Worm (Caenorhabditis elegans) whole organism, late embryonic: ENCODE results near the gene mdt-11.
"Not testable (repeated sequence)": the region's sequence is repeated elsewhere in the genome, so short reads cannot be mapped to it uniquely, and the experiment has no call there.

Source experiments
- C08G9.2 ChIP-seq: sonication (generic microtip); optimal IDR thresholded peaks from 2 replicates; lab custom pipeline; 2016; ENCODE audit warnings: mild to moderate bottlenecking, missing genetic modification characterization, moderate library complexity, missing compliant biosample characterization
- ceh-2 ChIP-seq: sonication (generic microtip); optimal IDR thresholded peaks from 2 replicates; lab custom pipeline; 2016; ENCODE audit warnings: missing genotype, missing genetic modification characterization, missing compliant biosample characterization
- ceh-24 ChIP-seq: sonication (generic microtip); optimal IDR thresholded peaks from 2 replicates; lab custom pipeline; 2016; ENCODE audit warnings: mild to moderate bottlenecking, missing genetic modification characterization, missing compliant biosample characterization
- ceh-31 ChIP-seq: sonication (generic microtip); optimal IDR thresholded peaks from 2 replicates; lab custom pipeline; 2016; ENCODE audit warnings: missing genetic modification characterization, missing compliant biosample characterization
- ceh-34 ChIP-seq: sonication (generic microtip); optimal IDR thresholded peaks from 2 replicates; lab custom pipeline; 2016; ENCODE audit warnings: mild to moderate bottlenecking, missing genetic modification characterization, missing compliant biosample characterization
- ceh-48 ChIP-seq: sonication (generic microtip); optimal IDR thresholded peaks from 2 replicates; lab custom pipeline; 2016; ENCODE audit warnings: missing genetic modification characterization, inconsistent platforms, missing compliant biosample characterization
- ceh-6 ChIP-seq: fragments of 200-800 bp; sonication (Bioruptor generic); optimal IDR thresholded peaks from 2 replicates; lab custom pipeline; 2018; ENCODE audit warnings: mild to moderate bottlenecking, missing genetic modification characterization, missing compliant biosample characterization
- ceh-9 ChIP-seq: sonication (generic microtip); optimal IDR thresholded peaks from 2 replicates; lab custom pipeline; 2016; ENCODE audit warnings: mild to moderate bottlenecking, missing genetic modification characterization, inconsistent platforms, missing compliant biosample characterization
- che-1 ChIP-seq: sonication (generic microtip); optimal IDR thresholded peaks from 2 replicates; lab custom pipeline; 2016; ENCODE audit warnings: mild to moderate bottlenecking, missing genetic modification characterization, missing compliant biosample characterization
- dve-1 ChIP-seq: sonication (generic microtip); optimal IDR thresholded peaks from 2 replicates; lab custom pipeline; 2017; ENCODE audit warnings: antibody characterized with exemption, mild to moderate bottlenecking, missing genetic modification characterization, missing compliant biosample characterization
- ets-4 ChIP-seq: sonication (generic microtip); optimal IDR thresholded peaks from 2 replicates; lab custom pipeline; 2016; ENCODE audit warnings: missing genetic modification characterization, missing compliant biosample characterization
- eyg-1 ChIP-seq: sonication (generic microtip); optimal IDR thresholded peaks from 2 replicates; lab custom pipeline; 2016; ENCODE audit warnings: missing genotype, missing genetic modification characterization, missing compliant biosample characterization
- hlh-13 ChIP-seq: fragments of 200-800 bp; sonication (Bioruptor generic); optimal IDR thresholded peaks from 2 replicates; lab custom pipeline; 2018; ENCODE audit warnings: mild to moderate bottlenecking, missing genetic modification characterization, missing compliant biosample characterization
- hlh-15 ChIP-seq: sonication (generic microtip); optimal IDR thresholded peaks from 2 replicates; lab custom pipeline; 2016; ENCODE audit warnings: missing genetic modification characterization, missing compliant biosample characterization
- hlh-6 ChIP-seq: sonication (generic microtip); optimal IDR thresholded peaks from 2 replicates; lab custom pipeline; 2016; ENCODE audit warnings: missing genotype, missing genetic modification characterization, missing compliant biosample characterization
- mec-3 ChIP-seq: sonication (generic microtip); optimal IDR thresholded peaks from 2 replicates; lab custom pipeline; 2016; ENCODE audit warnings: borderline replicate concordance, missing genetic modification characterization, missing compliant biosample characterization
- nfya-1 ChIP-seq: sonication (generic microtip); optimal IDR thresholded peaks from 2 replicates; lab custom pipeline; 2017; ENCODE audit warnings: missing genetic modification characterization, mild to moderate bottlenecking, missing compliant biosample characterization, antibody characterized with exemption, moderate library complexity
- nhr-11 ChIP-seq: fragments of 150-350 bp; optimal IDR thresholded peaks from 2 replicates; lab custom pipeline; 2014; ENCODE audit warnings: missing biosample characterization, missing genetic modification characterization
- pax-1 ChIP-seq: fragments of 150-350 bp; optimal IDR thresholded peaks from 2 replicates; lab custom pipeline; 2014; ENCODE audit warnings: missing biosample characterization, missing genetic modification characterization
- pros-1 ChIP-seq: fragments of 150-350 bp; optimal IDR thresholded peaks from 2 replicates; lab custom pipeline; 2014; ENCODE audit warnings: missing biosample characterization, missing genetic modification reagents, missing genetic modification characterization
- ref-2 ChIP-seq: sonication (generic microtip); optimal IDR thresholded peaks from 2 replicates; lab custom pipeline; 2016; ENCODE audit warnings: missing genetic modification characterization, missing compliant biosample characterization
- sox-4 ChIP-seq: sonication (generic microtip); optimal IDR thresholded peaks from 2 replicates; lab custom pipeline; 2017; ENCODE audit warnings: mild to moderate bottlenecking, missing genetic modification characterization, inconsistent platforms, missing compliant biosample characterization
- syd-9 ChIP-seq: sonication (generic microtip); optimal IDR thresholded peaks from 2 replicates; lab custom pipeline; 2016; ENCODE audit warnings: mild to moderate bottlenecking, missing genetic modification characterization, moderate library complexity, missing compliant biosample characterization
- tbx-2 ChIP-seq: sonication (generic microtip); optimal IDR thresholded peaks from 2 replicates; lab custom pipeline; 2016; ENCODE audit warnings: missing genetic modification characterization, missing compliant biosample characterization
- tbx-7 ChIP-seq: sonication (generic microtip); optimal IDR thresholded peaks from 2 replicates; lab custom pipeline; 2016; ENCODE audit warnings: missing genotype, missing genetic modification characterization, missing compliant biosample characterization

Gene mdt-11

DNA sequence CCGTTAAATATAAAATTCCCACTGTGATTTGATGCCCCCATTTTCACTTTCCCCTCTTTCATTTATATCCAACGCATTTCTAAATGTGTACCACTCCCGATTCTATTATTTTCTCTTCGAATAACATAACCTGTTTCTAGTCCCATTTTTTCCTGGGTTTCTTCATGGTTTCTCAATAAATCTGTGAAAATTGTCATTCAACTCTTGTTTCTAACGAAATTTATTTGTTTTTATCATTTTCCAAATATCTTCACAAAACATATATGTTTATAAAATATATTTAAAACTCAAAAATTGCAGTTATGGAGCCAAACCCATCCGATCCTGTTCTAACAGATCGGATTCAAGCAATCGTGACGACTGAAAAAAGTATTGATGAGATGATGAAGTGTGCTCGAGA is at the start of gene mdt-11:
Gene mdt-11 (plus strand): TSS at position 301 of the 400 bp plus-strand sequence.
- TF ChIP-seq ceh-2 (tag; lab: Kevin White, UChicago): no peak
- no peak for TF ChIP-seq hlh-15 (tag; lab: Kevin White, UChicago)
- TF ChIP-seq ceh-48 (tag; lab: Kevin White, UChicago): no peak
- TF ChIP-seq ceh-31 (tag; lab: Kevin White, UChicago): no peak
- TF ChIP-seq nhr-11 (tag; lab: Kevin White, UChicago): no peak
- TF ChIP-seq hlh-6 (tag; lab: Kevin White, UChicago): no peak
- no peak for TF ChIP-seq pros-1 (tag; lab: Kevin White, UChicago)
- TF ChIP-seq che-1: no peak
- TF ChIP-seq dve-1 (tag; lab: Kevin White, UChicago): no peak
- TF ChIP-seq ceh-6: no peak
- TF ChIP-seq, all 69 proteins: peak for 0

DNA sequence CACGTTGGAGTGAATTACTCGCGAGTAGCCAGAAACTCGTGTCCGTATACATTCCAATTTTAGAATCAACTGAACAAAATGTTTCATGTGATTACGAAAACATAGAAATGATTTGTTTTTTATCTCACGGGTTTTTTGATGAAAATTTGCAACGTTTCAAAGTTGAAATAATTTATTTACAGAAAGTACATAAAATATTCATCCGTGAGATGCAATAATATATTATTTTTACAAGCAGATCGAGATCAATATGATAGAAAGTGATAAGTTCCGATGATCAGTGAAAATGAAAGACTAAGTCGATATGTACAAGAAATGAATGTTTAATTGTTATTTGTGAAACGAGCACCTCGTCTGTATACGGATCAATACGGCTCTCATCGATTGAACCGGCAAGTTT is 40.7 kb upstream of the mdt-11 start, which contains the start of gene C27F2.6:
Gene C27F2.6 (minus strand): TSS at position 101 of the 400 bp plus-strand sequence.
- TF ChIP-seq sox-4 (tag; lab: Kevin White, UChicago); ceh-34 (tag; lab: Kevin White, UChicago); syd-9: not testable (repeated sequence)

DNA sequence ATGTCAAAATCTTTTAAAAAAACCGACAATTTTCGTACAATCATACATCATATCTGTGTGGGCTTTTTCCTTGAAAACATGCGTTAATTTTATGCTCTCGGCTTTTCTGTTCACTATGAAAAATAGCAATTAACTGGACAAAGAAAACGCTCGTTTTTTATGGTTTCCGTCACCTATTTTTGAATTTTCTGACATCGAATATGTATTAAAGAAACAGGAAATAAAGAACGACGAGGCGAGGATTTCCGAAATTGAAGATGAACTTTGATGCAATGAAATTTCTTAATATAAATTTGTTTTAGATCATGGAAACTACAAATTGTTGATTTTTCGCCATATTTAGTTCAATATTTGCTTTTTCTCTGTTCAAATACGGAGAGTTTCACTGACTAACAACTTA is 37.1 kb upstream of the mdt-11 start:
- TF ChIP-seq syd-9 (no peak), ceh-9 (tag; lab: Kevin White, UChicago) (no peak)

DNA sequence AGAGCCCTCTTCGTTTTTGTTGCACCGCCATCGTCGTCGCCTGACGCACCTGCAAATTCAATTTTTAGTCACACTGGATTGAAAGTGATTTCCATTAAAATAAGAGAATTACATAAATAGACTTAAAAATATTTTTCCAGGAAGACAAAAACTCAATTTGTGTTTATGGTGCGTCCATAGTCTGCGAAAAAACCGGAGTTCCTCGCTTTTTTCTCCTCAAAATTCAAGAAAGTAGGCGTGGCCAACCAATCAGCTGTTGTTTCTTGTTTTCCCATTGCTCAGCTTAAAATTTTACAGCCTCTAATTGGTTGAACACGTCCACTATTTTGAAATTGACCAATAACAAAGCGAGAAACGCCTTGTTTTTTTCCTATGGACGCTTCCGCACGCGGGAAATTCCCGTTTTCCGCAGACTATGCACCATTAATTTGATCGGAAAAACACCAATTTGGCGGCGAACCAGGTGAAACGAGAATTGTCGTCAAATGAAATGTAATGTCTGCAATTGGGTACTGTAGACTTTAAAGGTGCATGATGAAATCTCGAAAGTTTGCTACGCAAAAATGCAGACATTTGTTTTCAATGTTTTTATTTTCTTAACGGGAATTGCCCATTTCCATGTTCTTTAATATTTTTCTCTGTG is 36.5 kb upstream of the mdt-11 start, which contains the start of gene C27F2.7:
Gene C27F2.7 (minus strand): TSS at position 51 of the 643 bp plus-strand sequence.
- TF ChIP-seq nfya-1 (tag; lab: Kevin White, UChicago) (peak; percentile 24), C08G9.2 (tag; lab: Kevin White, UChicago) (no peak)

- TF ChIP-seq ceh-2 (tag; lab: Kevin White, UChicago) (peak; percentile 58), pax-1 (tag; lab: Kevin White, UChicago) (no peak), mec-3 (tag; lab: Kevin White, UChicago) (peak; percentile 21), ets-4 (peak; percentile 94), C08G9.2 (tag; lab: Kevin White, UChicago) (peak; percentile 83), tbx-2 (tag; lab: Kevin White, UChicago) (peak; percentile 59), ceh-24 (tag; lab: Kevin White, UChicago) (no peak), tbx-7 (peak; percentile 63), ref-2 (peak; percentile 18), syd-9 (no peak), ceh-31 (tag; lab: Kevin White, UChicago) (peak; percentile 68)
Measured at ce11 chrIII:4986790-4987259, 34.2 kb upstream of the mdt-11 start, which contains the start of the genes C27F2.10 and wdr-60. Gene C27F2.10 (minus strand): TSS chrIII:4986898. Gene wdr-60 (plus strand): TSS chrIII:4987209.

DNA sequence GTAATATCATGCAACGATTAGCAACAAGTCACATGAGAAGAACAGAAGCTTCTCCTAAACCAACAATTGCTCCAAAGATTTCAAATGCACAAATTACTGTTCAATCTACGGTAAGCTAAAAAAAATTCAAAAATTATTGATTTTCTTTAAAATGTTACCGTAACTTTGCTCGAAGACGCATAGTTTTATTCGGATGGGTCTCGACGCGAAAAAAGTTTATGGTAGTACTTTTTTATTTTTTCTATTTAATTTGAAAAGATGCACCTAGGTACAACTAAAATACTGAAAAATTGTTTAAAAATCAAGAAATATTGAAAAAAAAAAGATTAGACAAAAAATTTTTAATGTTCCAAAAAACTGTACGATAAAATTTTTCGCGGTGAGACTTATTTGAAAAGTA is 33.4 kb upstream of the mdt-11 start:
- TF ChIP-seq eyg-1: no peak

- TF ChIP-seq tbx-7 (no peak), nfya-1 (tag; lab: Kevin White, UChicago) (peak; percentile 14), hlh-13 (GFP tag; lab: Kevin White, UChicago) (no peak)
Measured at ce11 chrIII:4998111-4998859, 22.7 kb upstream of the mdt-11 start, which contains the start of gene tmem-131. Gene tmem-131 (minus strand): TSS chrIII:4998161.
